Fruit fly (Drosophila melanogaster) whole organism, embryonic: ENCODE results near the gene kairos.

Experiments
- CG10321 ChIP-seq: fragments of 200-800 bp; sonication (Bioruptor generic); IDR thresholded peaks from 2 replicates; pipeline ENCODE4 v1.3.6; 2022; ENCODE audit warnings: missing biosample characterization, missing genetic modification characterization
- CG15514 ChIP-seq: fragments of 200-800 bp; sonication (Bioruptor generic); optimal IDR thresholded peaks from 3 replicates; lab custom pipeline; 2017; ENCODE audit warnings: missing biosample characterization, missing genetic modification characterization, mild to moderate bottlenecking, moderate library complexity, missing genetic modification reagents
- CG17328 ChIP-seq: fragments of 200-800 bp; sonication (Bioruptor generic); IDR thresholded peaks from 2 replicates; pipeline ENCODE4 v1.3.6; 2022; ENCODE audit warnings: missing biosample characterization, missing genetic modification characterization
- CG17359 ChIP-seq: fragments of 200-800 bp; sonication (Bioruptor generic); optimal IDR thresholded peaks from 3 replicates; lab custom pipeline; 2018; ENCODE audit warnings: missing biosample characterization, mild to moderate bottlenecking, missing genetic modification characterization, moderate library complexity
- CG17612 ChIP-seq: fragments of 200-800 bp; sonication (Bioruptor generic); IDR thresholded peaks from 2 replicates; pipeline ENCODE4 v1.3.6; 2022; ENCODE audit warnings: missing biosample characterization, missing genetic modification characterization
- CG17829 ChIP-seq: fragments of 200-800 bp; optimal IDR thresholded peaks from 2 replicates; lab custom pipeline; 2019; ENCODE audit warnings: missing biosample characterization, mild to moderate bottlenecking, missing genetic modification characterization, moderate library complexity
- CG2116 ChIP-seq: fragments of 200-800 bp; sonication (Bioruptor generic); optimal IDR thresholded peaks from 3 replicates; lab custom pipeline; 2018; ENCODE audit warnings: missing biosample characterization, mild to moderate bottlenecking, missing genetic modification characterization
- CG2199 ChIP-seq: fragments of 200-800 bp; sonication (Bioruptor generic); IDR thresholded peaks from 3 replicates; pipeline ENCODE4 v1.3.6; 2022; ENCODE audit warnings: missing biosample characterization, missing genetic modification characterization
- CG2875 ChIP-seq: fragments of 200-800 bp; sonication (Bioruptor generic); optimal IDR thresholded peaks from 2 replicates; lab custom pipeline; 2017; ENCODE audit warnings: missing biosample characterization, mild to moderate bottlenecking, missing genetic modification characterization, missing genetic modification reagents
- CG32772 ChIP-seq: fragments of 200-800 bp; sonication (Bioruptor generic); IDR thresholded peaks from 2 replicates; pipeline ENCODE4 v1.3.6; 2022; ENCODE audit warnings: missing biosample characterization, missing genetic modification characterization
- CG5953 ChIP-seq: fragments of 200-800 bp; sonication (Bioruptor generic); IDR thresholded peaks from 2 replicates; pipeline ENCODE4 v1.3.6; 2022; ENCODE audit warnings: missing biosample characterization, missing genetic modification characterization
- CG6254 ChIP-seq: fragments of 200-800 bp; sonication (Bioruptor generic); optimal IDR thresholded peaks from 3 replicates; lab custom pipeline; 2017; ENCODE audit warnings: mild to moderate bottlenecking, missing biosample characterization, missing genetic modification reagents, missing genetic modification characterization
- CG7372 ChIP-seq: fragments of 200-800 bp; sonication (Bioruptor generic); IDR thresholded peaks from 2 replicates; pipeline ENCODE4 v1.3.6; 2022; ENCODE audit warnings: missing biosample characterization, missing genetic modification characterization
- CG7963 ChIP-seq: fragments of 200-800 bp; sonication (Bioruptor generic); IDR thresholded peaks from 3 replicates; pipeline ENCODE4 v1.3.6; 2022; ENCODE audit warnings: missing biosample characterization, missing genetic modification characterization; ENCODE audit not compliant: partially characterized antibody
- Dbx ChIP-seq: fragments of 200-800 bp; sonication (Bioruptor generic); IDR thresholded peaks from 3 replicates; pipeline ENCODE4 v1.3.6; 2022; ENCODE audit warnings: missing biosample characterization, missing genetic modification characterization
- Dfd ChIP-seq, 2 experiments: fragments of >200 bp; optimal IDR thresholded peaks; 2 replicates each; lab custom pipeline; 2017; ENCODE audit warnings: missing biosample characterization in 2 of 2, missing genetic modification characterization in 2 of 2
- Dip2 ChIP-seq: fragments of 200-800 bp; sonication (Bioruptor generic); IDR thresholded peaks from 2 replicates; pipeline ENCODE4 v1.3.6; 2022; ENCODE audit warnings: missing biosample characterization, missing genetic modification characterization
- Dll ChIP-seq: fragments of 200-800 bp; sonication (Bioruptor generic); IDR thresholded peaks from 4 replicates; pipeline ENCODE4 v1.3.6; 2022; ENCODE audit warnings: missing biosample characterization, missing genetic modification characterization; ENCODE audit not compliant: partially characterized antibody
- Doc2 ChIP-seq: fragments of 200-800 bp; sonication (Bioruptor generic); IDR thresholded peaks from 2 replicates; pipeline ENCODE4 v1.3.6; 2022; ENCODE audit warnings: missing biosample characterization, missing genetic modification characterization
- Dp ChIP-seq: fragments of 200-800 bp; sonication (Bioruptor generic); optimal IDR thresholded peaks from 2 replicates; lab custom pipeline; 2018; ENCODE audit warnings: missing biosample characterization, mild to moderate bottlenecking, missing genetic modification characterization, moderate library complexity
- HLH54F ChIP-seq: fragments of 200-800 bp; sonication (Bioruptor generic); optimal IDR thresholded peaks from 3 replicates; lab custom pipeline; 2016; ENCODE audit warnings: missing biosample characterization, missing genetic modification characterization
- Jarid2 ChIP-seq: fragments of 200-800 bp; sonication (Bioruptor generic); optimal IDR thresholded peaks from 3 replicates; lab custom pipeline; 2017; ENCODE audit warnings: mild to moderate bottlenecking, missing biosample characterization, missing genetic modification reagents, missing genetic modification characterization
- Max ChIP-seq: fragments of 200-800 bp; sonication (Bioruptor generic); optimal IDR thresholded peaks from 2 replicates; lab custom pipeline; 2016; ENCODE audit warnings: missing biosample characterization, mild to moderate bottlenecking, missing genetic modification characterization
- Meics ChIP-seq: fragments of 200-800 bp; sonication (Bioruptor generic); optimal IDR thresholded peaks from 2 replicates; lab custom pipeline; 2017; ENCODE audit warnings: missing biosample characterization, mild to moderate bottlenecking, missing genetic modification characterization
- PHDP ChIP-seq: fragments of 200-800 bp; sonication (Bioruptor generic); optimal IDR thresholded peaks from 3 replicates; lab custom pipeline; 2018; ENCODE audit warnings: missing biosample characterization, mild to moderate bottlenecking, missing genetic modification characterization, moderate library complexity
- Pdp1 ChIP-seq, 2 experiments: fragments of 200-800 bp; sonication (Bioruptor generic); optimal IDR thresholded peaks; 3 replicates each; lab custom pipeline; 2016; ENCODE audit warnings: missing biosample characterization in 2 of 2, missing genetic modification characterization in 2 of 2, mild to moderate bottlenecking in 1 of 2, moderate library complexity in 1 of 2
- Rfx ChIP-seq: fragments of 200-800 bp; sonication (Bioruptor generic); IDR thresholded peaks from 2 replicates; pipeline ENCODE4 v1.3.6; 2022; ENCODE audit warnings: missing biosample characterization, missing genetic modification characterization
- Vsx1 ChIP-seq: fragments of 200-800 bp; sonication (Bioruptor generic); optimal IDR thresholded peaks from 2 replicates; lab custom pipeline; 2017; ENCODE audit warnings: missing biosample characterization, mild to moderate bottlenecking, missing genetic modification characterization, missing genetic modification reagents
- Xrp1 ChIP-seq: fragments of 200-800 bp; sonication (Bioruptor generic); IDR thresholded peaks from 2 replicates; pipeline ENCODE4 v1.3.6; 2022; ENCODE audit warnings: missing biosample characterization, missing genetic modification characterization
- ash1 ChIP-seq: fragments of 200-800 bp; sonication (Bioruptor generic); optimal IDR thresholded peaks from 2 replicates; lab custom pipeline; 2018; ENCODE audit warnings: missing biosample characterization, mild to moderate bottlenecking, missing genetic modification characterization
- ato ChIP-seq: fragments of 200-800 bp; sonication (Bioruptor generic); IDR thresholded peaks from 2 replicates; pipeline ENCODE4 v1.3.6; 2022; ENCODE audit warnings: missing biosample characterization, missing genetic modification characterization; ENCODE audit not compliant: partially characterized antibody
- bbx ChIP-seq: fragments of 200-800 bp; sonication (Bioruptor generic); IDR thresholded peaks from 2 replicates; pipeline ENCODE4 v1.3.6; 2022; ENCODE audit warnings: missing biosample characterization, missing genetic modification characterization; ENCODE audit not compliant: partially characterized antibody
- cad ChIP-seq: fragments of >200 bp; optimal IDR thresholded peaks from 2 replicates; lab custom pipeline; 2017; ENCODE audit warnings: missing biosample characterization, missing genetic modification characterization
- emc ChIP-seq: fragments of 200-800 bp; sonication (Bioruptor generic); optimal IDR thresholded peaks from 2 replicates; lab custom pipeline; 2016; ENCODE audit warnings: missing biosample characterization, missing genetic modification characterization
- fu2 ChIP-seq: fragments of 200-800 bp; sonication (Bioruptor generic); optimal IDR thresholded peaks from 2 replicates; lab custom pipeline; 2016; ENCODE audit warnings: missing biosample characterization, missing genetic modification characterization
- gfzf ChIP-seq: fragments of 200-800 bp; sonication (Bioruptor generic); optimal IDR thresholded peaks from 2 replicates; lab custom pipeline; 2016; ENCODE audit warnings: missing biosample characterization, mild to moderate bottlenecking, missing genetic modification characterization, moderate library complexity
- h ChIP-seq: fragments of >200 bp; optimal IDR thresholded peaks from 2 replicates; lab custom pipeline; 2017
- lbe ChIP-seq: fragments of 200-800 bp; sonication (Bioruptor generic); optimal IDR thresholded peaks from 2 replicates; lab custom pipeline; 2016; ENCODE audit warnings: missing biosample characterization, mild to moderate bottlenecking, missing genetic modification characterization
- lola ChIP-seq, 3 experiments: fragments of >200 bp in 2 of 3; fragments of 200-800 bp in 1 of 3; sonication (Bioruptor generic) in 1 of 3; optimal IDR thresholded peaks; 2 replicates each; lab custom pipeline; 2017 to 2019; ENCODE audit warnings: missing biosample characterization in 3 of 3, missing genetic modification characterization in 3 of 3, mild to moderate bottlenecking in 1 of 3, moderate library complexity in 1 of 3
- maf-S ChIP-seq: fragments of 200-800 bp; sonication (Bioruptor generic); optimal IDR thresholded peaks from 2 replicates; lab custom pipeline; 2016; ENCODE audit warnings: missing biosample characterization, missing genetic modification characterization
- mld ChIP-seq: fragments of 200-800 bp; sonication (Bioruptor generic); IDR thresholded peaks from 3 replicates; pipeline ENCODE4 v1.3.6; 2022; ENCODE audit warnings: missing biosample characterization, missing genetic modification characterization; ENCODE audit not compliant: partially characterized antibody
- nau ChIP-seq: fragments of 200-800 bp; sonication (Bioruptor generic); optimal IDR thresholded peaks from 3 replicates; lab custom pipeline; 2017; ENCODE audit warnings: missing biosample characterization, mild to moderate bottlenecking, missing genetic modification characterization, missing genetic modification reagents
- pzg ChIP-seq: fragments of 200-800 bp; sonication (Bioruptor generic); optimal IDR thresholded peaks from 3 replicates; lab custom pipeline; 2018; ENCODE audit warnings: missing biosample characterization, mild to moderate bottlenecking, missing genetic modification characterization, moderate library complexity
- rib ChIP-seq: fragments of 200-800 bp; sonication (Bioruptor generic); IDR thresholded peaks from 2 replicates; pipeline ENCODE4 v1.3.6; 2022; ENCODE audit warnings: missing biosample characterization, missing genetic modification characterization
- slou ChIP-seq: fragments of 200-800 bp; sonication (Bioruptor generic); optimal IDR thresholded peaks from 3 replicates; lab custom pipeline; 2016; ENCODE audit warnings: missing biosample characterization, missing genetic modification characterization
- sug ChIP-seq: fragments of 200-800 bp; optimal IDR thresholded peaks from 2 replicates; lab custom pipeline; 2019; ENCODE audit warnings: missing biosample characterization, mild to moderate bottlenecking, missing genetic modification characterization, moderate library complexity
- trem ChIP-seq: fragments of 200-800 bp; optimal IDR thresholded peaks from 3 replicates; lab custom pipeline; 2019; ENCODE audit warnings: missing biosample characterization, mild to moderate bottlenecking, missing genetic modification characterization, moderate library complexity
- twi ChIP-seq: fragments of 200-800 bp; optimal IDR thresholded peaks from 2 replicates; lab custom pipeline; 2019; ENCODE audit warnings: missing biosample characterization, mild to moderate bottlenecking, missing genetic modification characterization, moderate library complexity
- vvl ChIP-seq: fragments of 200-800 bp; sonication (Bioruptor generic); IDR thresholded peaks from 2 replicates; pipeline ENCODE4 v1.3.6; 2022; ENCODE audit warnings: missing biosample characterization, missing genetic modification characterization
- wdn ChIP-seq: fragments of 200-800 bp; sonication (Bioruptor generic); IDR thresholded peaks from 2 replicates; pipeline ENCODE4 v1.3.6; 2022; ENCODE audit warnings: missing biosample characterization, missing genetic modification characterization
- zfh1 ChIP-seq: fragments of 200-800 bp; sonication (Bioruptor generic); IDR thresholded peaks from 3 replicates; pipeline ENCODE4 v1.3.6; 2022; ENCODE audit warnings: missing biosample characterization, missing genetic modification characterization

Gene kairos

DNA sequence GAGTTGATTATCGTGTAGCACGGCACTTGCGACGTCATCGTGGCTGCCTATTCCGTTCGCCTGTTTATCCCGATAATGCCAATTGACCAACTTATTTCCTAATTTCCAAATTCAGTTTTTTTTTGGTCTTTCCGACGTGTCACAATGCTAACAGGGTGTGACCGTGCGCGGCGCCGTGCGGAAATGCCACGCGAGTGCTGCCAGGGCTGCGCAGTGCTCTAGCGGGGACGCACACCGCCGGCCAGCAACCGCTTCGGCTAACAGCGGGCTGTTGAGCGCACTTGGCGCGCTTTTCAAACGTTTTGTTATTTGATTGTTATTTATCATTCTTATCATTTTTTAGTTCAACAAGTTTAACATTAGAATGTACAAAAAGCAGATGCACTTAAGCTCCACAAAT, 29.1 kb upstream of the kairos start, which contains the start of gene betaCOP (continued):
- TF ChIP-seq pzg, result peak; percentile 97
- TF ChIP-seq rib (GFP tag; lab: Robert Waterston, UW), result no peak
- TF ChIP-seq zfh1 (GFP tag; lab: Robert Waterston, UW), result no peak
- no peak for TF ChIP-seq Dip2 (GFP tag; lab: Robert Waterston, UW)
- TF ChIP-seq CG2875 (GFP tag; lab: Kevin White, UChicago), result no peak
- TF ChIP-seq Dbx (GFP tag; lab: Robert Waterston, UW), result peak; percentile 34; the same call in 1 of the 3 replicates
- no peak for TF ChIP-seq cad (GFP tag; lab: Kevin White, UChicago)
- no peak for TF ChIP-seq CG32772 (GFP tag; lab: Robert Waterston, UW)
- no peak for TF ChIP-seq HLH54F
- TF ChIP-seq Meics (GFP tag; lab: Kevin White, UChicago), result no peak
- no peak for TF ChIP-seq CG17612 (GFP tag; lab: Robert Waterston, UW)
- TF ChIP-seq vvl, result no peak
- no peak for TF ChIP-seq Dll
- no peak for TF ChIP-seq CG17359
- no peak for TF ChIP-seq Dfd (GFP tag; optimal IDR thresholded peaks at IDR 0.05; lab: Kevin White, UChicago)
- TF ChIP-seq CG17829 (tag; lab: Kevin White, UChicago), result peak; percentile 29
- TF ChIP-seq Doc2 (GFP tag; lab: Robert Waterston, UW), result no peak
- TF ChIP-seq Max (GFP tag; lab: Kevin White, UChicago), result no peak
- TF ChIP-seq Xrp1, result no peak
- TF ChIP-seq CG10321, result no peak
- TF ChIP-seq Rfx (GFP tag; lab: Robert Waterston, UW), result peak; percentile 48; the same call in 1 of the 2 replicates
- TF ChIP-seq gfzf (GFP tag; lab: Kevin White, UChicago), result peak; percentile 96
- TF ChIP-seq twi, result no peak
- TF ChIP-seq CG15514, result peak; percentile 73
- TF ChIP-seq Pdp1 (GFP tag; optimal IDR thresholded peaks at IDR 0.05; lab: Kevin White, UChicago), result peak in 1 of 2 experiments; percentile 39
- TF ChIP-seq slou, result no peak
- no peak for TF ChIP-seq fu2 (GFP tag; lab: Kevin White, UChicago)
- TF ChIP-seq Jarid2 (GFP tag; lab: Kevin White, UChicago), result no peak
- TF ChIP-seq ash1 (GFP tag; lab: Kevin White, UChicago), result no peak
- peak; percentile 25 for TF ChIP-seq CG2116 (GFP tag; lab: Kevin White, UChicago)
- no peak for TF ChIP-seq mld (GFP tag; lab: Robert Waterston, UW)
- no peak for TF ChIP-seq h
- no peak for TF ChIP-seq nau (GFP tag; lab: Kevin White, UChicago)
- no peak; the same call in 1 of the 2 replicates for TF ChIP-seq bbx
- TF ChIP-seq lbe (GFP tag; lab: Kevin White, UChicago), result no peak
- 0 out of 2 replicates have a peak, but pooled peaks have one; percentile 9 for TF ChIP-seq CG17328 (GFP tag; lab: Robert Waterston, UW)
- peak; percentile 50 for TF ChIP-seq trem (tag; lab: Kevin White, UChicago)
- no peak for TF ChIP-seq emc (GFP tag; lab: Kevin White, UChicago)
- TF ChIP-seq Dp (GFP tag; lab: Kevin White, UChicago), result peak; percentile 96
- no peak for TF ChIP-seq CG7963 (GFP tag; lab: Robert Waterston, UW)
- no peak for TF ChIP-seq CG5953 (GFP tag; lab: Robert Waterston, UW)
- no peak for TF ChIP-seq lola (GFP tag; optimal IDR thresholded peaks at IDR 0.05; lab: Kevin White, UChicago)
- TF ChIP-seq maf-S (GFP tag; lab: Kevin White, UChicago), result no peak
- no peak for TF ChIP-seq wdn (GFP tag; lab: Robert Waterston, UW)
- TF ChIP-seq sug (tag; lab: Kevin White, UChicago), result no peak
- TF ChIP-seq Vsx1 (GFP tag; lab: Kevin White, UChicago), result no peak
- TF ChIP-seq CG2199, result no peak
- TF ChIP-seq CG7372 (GFP tag; lab: Robert Waterston, UW), result no peak
- TF ChIP-seq ato (GFP tag; lab: Robert Waterston, UW), result no peak
- TF ChIP-seq PHDP (tag; lab: Kevin White, UChicago), result no peak
- no peak for TF ChIP-seq CG6254
